Fruit fly (Drosophila melanogaster) whole organism, embryonic: ENCODE data around the gene Fas2.

ENCODE experiments used
- CG10462 ChIP-seq: fragments of 200-800 bp; sonication (Bioruptor generic); optimal IDR thresholded peaks from 2 replicates; lab custom pipeline; 2016; ENCODE audit warnings: missing biosample characterization, missing genetic modification characterization
- CG11504 ChIP-seq: fragments of 200-800 bp; sonication (Bioruptor generic); optimal IDR thresholded peaks from 3 replicates; lab custom pipeline; 2019; ENCODE audit warnings: missing biosample characterization, mild to moderate bottlenecking, missing genetic modification characterization, moderate library complexity
- CG11723 ChIP-seq: fragments of 200-800 bp; sonication (Bioruptor generic); optimal IDR thresholded peaks from 2 replicates; lab custom pipeline; 2017; ENCODE audit warnings: missing biosample characterization, mild to moderate bottlenecking, missing genetic modification characterization
- CG12391 ChIP-seq: fragments of 200-800 bp; sonication (Bioruptor generic); optimal IDR thresholded peaks from 3 replicates; lab custom pipeline; 2018; ENCODE audit warnings: missing biosample characterization, mild to moderate bottlenecking, missing genetic modification characterization, moderate library complexity
- CG12659 ChIP-seq: fragments of 200-800 bp; sonication (Bioruptor generic); optimal IDR thresholded peaks from 3 replicates; lab custom pipeline; 2017; ENCODE audit warnings: mild to moderate bottlenecking, missing biosample characterization, missing genetic modification reagents, missing genetic modification characterization
- CG14710 ChIP-seq: fragments of 200-800 bp; sonication (Bioruptor generic); optimal IDR thresholded peaks from 3 replicates; lab custom pipeline; 2019; ENCODE audit warnings: missing biosample characterization, mild to moderate bottlenecking, missing genetic modification characterization, moderate library complexity
- CG15269 ChIP-seq: fragments of 200-800 bp; sonication (Bioruptor generic); optimal IDR thresholded peaks from 2 replicates; lab custom pipeline; 2018; ENCODE audit warnings: missing biosample characterization, mild to moderate bottlenecking, missing genetic modification characterization, moderate library complexity
- CG17385 ChIP-seq: fragments of 200-800 bp; sonication (Bioruptor generic); optimal IDR thresholded peaks from 3 replicates; lab custom pipeline; 2018; ENCODE audit warnings: missing biosample characterization, mild to moderate bottlenecking, missing genetic modification characterization
- CG17568 ChIP-seq: fragments of 200-800 bp; sonication (Bioruptor generic); optimal IDR thresholded peaks from 2 replicates; lab custom pipeline; 2018; ENCODE audit warnings: missing biosample characterization, mild to moderate bottlenecking, missing genetic modification characterization, moderate library complexity
- CG18262 ChIP-seq: fragments of 200-800 bp; optimal IDR thresholded peaks from 3 replicates; lab custom pipeline; 2019; ENCODE audit warnings: missing biosample characterization, mild to moderate bottlenecking, missing genetic modification characterization, moderate library complexity
- CG2875 ChIP-seq: fragments of 200-800 bp; sonication (Bioruptor generic); optimal IDR thresholded peaks from 2 replicates; lab custom pipeline; 2017; ENCODE audit warnings: missing biosample characterization, mild to moderate bottlenecking, missing genetic modification characterization, missing genetic modification reagents
- CG31365 ChIP-seq: fragments of 200-800 bp; sonication (Bioruptor generic); optimal IDR thresholded peaks from 2 replicates; lab custom pipeline; 2018; ENCODE audit warnings: missing biosample characterization, mild to moderate bottlenecking, missing genetic modification characterization
- CG6683 ChIP-seq: fragments of 200-800 bp; sonication (Bioruptor generic); optimal IDR thresholded peaks from 2 replicates; lab custom pipeline; 2017; ENCODE audit warnings: missing biosample characterization, mild to moderate bottlenecking, missing genetic modification characterization, missing genetic modification reagents
- CG6813 ChIP-seq: fragments of 200-800 bp; sonication (Bioruptor generic); optimal IDR thresholded peaks from 2 replicates; lab custom pipeline; 2017; ENCODE audit warnings: missing biosample characterization, missing genetic modification characterization, mild to moderate bottlenecking, moderate library complexity, missing genetic modification reagents
- CG8281 ChIP-seq: fragments of 200-800 bp; sonication (Bioruptor generic); optimal IDR thresholded peaks from 2 replicates; lab custom pipeline; 2018; ENCODE audit warnings: missing biosample characterization, mild to moderate bottlenecking, missing genetic modification characterization, moderate library complexity
- CG8924 ChIP-seq: fragments of 200-800 bp; optimal IDR thresholded peaks from 3 replicates; lab custom pipeline; 2019; ENCODE audit warnings: missing biosample characterization, mild to moderate bottlenecking, missing genetic modification characterization, moderate library complexity
- CG9437 ChIP-seq: fragments of 200-800 bp; sonication (Bioruptor generic); optimal IDR thresholded peaks from 2 replicates; lab custom pipeline; 2018; ENCODE audit warnings: missing biosample characterization, mild to moderate bottlenecking, missing genetic modification characterization
- Doc3 ChIP-seq: fragments of 200-800 bp; sonication (Bioruptor generic); IDR thresholded peaks from 3 replicates; pipeline ENCODE4 v1.3.6; 2022; ENCODE audit warnings: missing biosample characterization, missing genetic modification characterization; ENCODE audit not compliant: partially characterized antibody
- Drgx ChIP-seq: fragments of 200-800 bp; sonication (Bioruptor generic); IDR thresholded peaks from 2 replicates; pipeline ENCODE4 v1.3.6; 2022; ENCODE audit warnings: missing biosample characterization, missing genetic modification characterization
- Fer3 ChIP-seq: fragments of 200-800 bp; sonication (Bioruptor generic); optimal IDR thresholded peaks from 2 replicates; lab custom pipeline; 2018; ENCODE audit warnings: missing biosample characterization, mild to moderate bottlenecking, missing genetic modification characterization, moderate library complexity
- HLH3B ChIP-seq: fragments of 200-800 bp; sonication (Bioruptor generic); IDR thresholded peaks from 2 replicates; pipeline ENCODE4 v1.3.6; 2022; ENCODE audit warnings: missing biosample characterization, missing genetic modification characterization
- Hr39 ChIP-seq: fragments of >200 bp; optimal IDR thresholded peaks from 2 replicates; lab custom pipeline; 2017
- Jarid2 ChIP-seq: fragments of 200-800 bp; sonication (Bioruptor generic); optimal IDR thresholded peaks from 3 replicates; lab custom pipeline; 2017; ENCODE audit warnings: mild to moderate bottlenecking, missing biosample characterization, missing genetic modification reagents, missing genetic modification characterization
- NC2β ChIP-seq: fragments of 200-800 bp; sonication (Bioruptor generic); optimal IDR thresholded peaks from 2 replicates; lab custom pipeline; 2016; ENCODE audit warnings: missing biosample characterization, missing genetic modification characterization
- Nf-YA ChIP-seq: fragments of 200-800 bp; sonication (Bioruptor generic); IDR thresholded peaks from 2 replicates; pipeline ENCODE4 v1.3.6; 2022; ENCODE audit warnings: missing biosample characterization, missing genetic modification characterization
- Poxn ChIP-seq: fragments of 200-800 bp; sonication (Bioruptor generic); IDR thresholded peaks from 2 replicates; pipeline ENCODE4 v1.3.6; 2022; ENCODE audit warnings: missing biosample characterization, missing genetic modification characterization
- bsh ChIP-seq, 2 experiments: fragments of 200-800 bp; sonication (Bioruptor generic); optimal IDR thresholded peaks; 2 replicates each; lab custom pipeline; 2017 to 2018; ENCODE audit warnings: mild to moderate bottlenecking in 2 of 2, missing biosample characterization in 2 of 2, missing genetic modification characterization in 2 of 2, moderate library complexity in 1 of 2
- cad ChIP-seq: fragments of >200 bp; optimal IDR thresholded peaks from 2 replicates; lab custom pipeline; 2017; ENCODE audit warnings: missing biosample characterization, missing genetic modification characterization
- cato ChIP-seq: fragments of 200-800 bp; sonication (Bioruptor generic); optimal IDR thresholded peaks from 2 replicates; lab custom pipeline; 2016; ENCODE audit warnings: missing biosample characterization, missing genetic modification characterization, borderline replicate concordance
- crol ChIP-seq: fragments of 200-800 bp; sonication (Bioruptor generic); IDR thresholded peaks from 2 replicates; pipeline ENCODE4 v1.3.6; 2022; ENCODE audit warnings: missing biosample characterization, missing genetic modification characterization
- cwo ChIP-seq: fragments of 200-800 bp; sonication (Bioruptor generic); optimal IDR thresholded peaks from 3 replicates; lab custom pipeline; 2017; ENCODE audit warnings: missing biosample characterization, missing genetic modification characterization, mild to moderate bottlenecking, moderate library complexity, missing genetic modification reagents
- fd64A ChIP-seq: fragments of 200-800 bp; sonication (Bioruptor generic); optimal IDR thresholded peaks from 3 replicates; lab custom pipeline; 2018; ENCODE audit warnings: missing biosample characterization, mild to moderate bottlenecking, missing genetic modification characterization
- grau ChIP-seq: fragments of 200-800 bp; optimal IDR thresholded peaks from 3 replicates; lab custom pipeline; 2019; ENCODE audit warnings: missing biosample characterization, mild to moderate bottlenecking, missing genetic modification characterization, moderate library complexity
- grn ChIP-seq: fragments of 200-800 bp; sonication (Bioruptor generic); optimal IDR thresholded peaks from 3 replicates; lab custom pipeline; 2017; ENCODE audit warnings: missing biosample characterization, missing genetic modification characterization
- her ChIP-seq: fragments of 200-800 bp; sonication (Bioruptor generic); optimal IDR thresholded peaks from 2 replicates; lab custom pipeline; 2016; ENCODE audit warnings: missing biosample characterization, missing genetic modification characterization
- hkb ChIP-seq, 2 experiments: fragments of 200-800 bp in 1 of 2; fragments of >200 bp in 1 of 2; sonication (Bioruptor generic) in 1 of 2; IDR thresholded peaks in 1 of 2; optimal IDR thresholded peaks in 1 of 2; 2 replicates each; pipeline versions ENCODE4 v1.3.6 to Lab custom; 2017 to 2022; ENCODE audit warnings: missing biosample characterization in 1 of 2, missing genetic modification characterization in 1 of 2
- kni ChIP-seq: fragments of 200-800 bp; sonication (Bioruptor generic); optimal IDR thresholded peaks from 3 replicates; lab custom pipeline; 2017; ENCODE audit warnings: mild to moderate bottlenecking, missing biosample characterization, missing genetic modification reagents, missing genetic modification characterization
- nom ChIP-seq: fragments of 200-800 bp; sonication (Bioruptor generic); optimal IDR thresholded peaks from 2 replicates; lab custom pipeline; 2017; ENCODE audit warnings: missing biosample characterization, missing genetic modification characterization, mild to moderate bottlenecking, moderate library complexity, missing genetic modification reagents
- oc ChIP-seq: fragments of 200-800 bp; sonication (Bioruptor generic); optimal IDR thresholded peaks from 2 replicates; lab custom pipeline; 2018; ENCODE audit warnings: missing biosample characterization, mild to moderate bottlenecking, missing genetic modification characterization, moderate library complexity
- row ChIP-seq: fragments of 200-800 bp; sonication (Bioruptor generic); IDR thresholded peaks from 3 replicates; pipeline ENCODE4 v1.3.6; 2022; ENCODE audit warnings: missing biosample characterization, missing genetic modification characterization
- sqz ChIP-seq: fragments of 200-800 bp; sonication (Bioruptor generic); optimal IDR thresholded peaks from 3 replicates; lab custom pipeline; 2018; ENCODE audit warnings: missing biosample characterization, mild to moderate bottlenecking, missing genetic modification characterization
- sug ChIP-seq: fragments of 200-800 bp; optimal IDR thresholded peaks from 2 replicates; lab custom pipeline; 2019; ENCODE audit warnings: missing biosample characterization, mild to moderate bottlenecking, missing genetic modification characterization, moderate library complexity
- twi ChIP-seq: fragments of 200-800 bp; optimal IDR thresholded peaks from 2 replicates; lab custom pipeline; 2019; ENCODE audit warnings: missing biosample characterization, mild to moderate bottlenecking, missing genetic modification characterization, moderate library complexity
- vnd ChIP-seq: fragments of 200-800 bp; sonication (Bioruptor generic); IDR thresholded peaks from 3 replicates; pipeline ENCODE4 v1.3.6; 2022; ENCODE audit warnings: missing biosample characterization, missing genetic modification characterization; ENCODE audit not compliant: partially characterized antibody
- vvl ChIP-seq: fragments of 200-800 bp; sonication (Bioruptor generic); IDR thresholded peaks from 2 replicates; pipeline ENCODE4 v1.3.6; 2022; ENCODE audit warnings: missing biosample characterization, missing genetic modification characterization
- z ChIP-seq: fragments of 200-800 bp; sonication (Bioruptor generic); IDR thresholded peaks from 3 replicates; pipeline ENCODE4 v1.3.6; 2022; ENCODE audit warnings: missing biosample characterization, missing genetic modification characterization
- zen ChIP-seq: fragments of 200-800 bp; sonication (Bioruptor generic); optimal IDR thresholded peaks from 3 replicates; lab custom pipeline; 2018; ENCODE audit warnings: missing biosample characterization, mild to moderate bottlenecking, missing genetic modification characterization, moderate library complexity

Gene Fas2

dm6 chrX:4203713-4204447, 2.0 kb downstream of the Fas2 start (continued):
- TF ChIP-seq CG31365 (tag; lab: Kevin White, UChicago): no peak
- peak in 1 of 2 experiments; percentile 5 for TF ChIP-seq bsh (GFP tag; optimal IDR thresholded peaks at IDR 0.05; lab: Kevin White, UChicago)
- no peak for TF ChIP-seq z (GFP tag; lab: Robert Waterston, UW)
- TF ChIP-seq vvl (GFP tag; lab: Robert Waterston, UW): peak; percentile 8; the same call in 1 of the 2 replicates
- no peak for TF ChIP-seq CG10462 (GFP tag; lab: Kevin White, UChicago)
- no peak for TF ChIP-seq vnd
- TF ChIP-seq CG11723 (GFP tag; lab: Kevin White, UChicago): no peak
- TF ChIP-seq NC2β (GFP tag; lab: Kevin White, UChicago): no peak
- TF ChIP-seq row: peak; percentile 43
- no peak for TF ChIP-seq CG18262 (tag; lab: Kevin White, UChicago)
- TF ChIP-seq Hr39 (lab: Kevin White, UChicago): no peak
- no peak for TF ChIP-seq CG12659
- peak; percentile 85 for TF ChIP-seq crol (GFP tag; lab: Robert Waterston, UW)
- TF ChIP-seq nom (GFP tag; lab: Kevin White, UChicago): peak; percentile 51
- TF ChIP-seq sqz: peak; percentile 47
- TF ChIP-seq Drgx (GFP tag; lab: Robert Waterston, UW): peak; percentile 31
- no peak for TF ChIP-seq CG9437 (GFP tag; lab: Kevin White, UChicago)
- TF ChIP-seq CG17568: no peak
- TF ChIP-seq CG8281 (tag; lab: Kevin White, UChicago): no peak
- TF ChIP-seq grau (tag; lab: Kevin White, UChicago): peak; percentile 47
- peak; percentile 59 for TF ChIP-seq grn (GFP tag; lab: Kevin White, UChicago)
- TF ChIP-seq cwo (GFP tag; lab: Kevin White, UChicago): no peak
- peak; percentile 25 for TF ChIP-seq kni (GFP tag; lab: Kevin White, UChicago)
- TF ChIP-seq cad (GFP tag; lab: Kevin White, UChicago): no peak

- TF ChIP-seq fd64A (GFP tag; lab: Kevin White, UChicago): peak; percentile 49
- TF ChIP-seq Fer3: peak; percentile 46
- peak; percentile 1 for TF ChIP-seq oc
- peak; percentile 39 for TF ChIP-seq CG11504 (tag; lab: Kevin White, UChicago)
- peak; percentile 43 for TF ChIP-seq CG17385
- peak; percentile 30 for TF ChIP-seq CG14710 (tag; lab: Kevin White, UChicago)
- no peak for TF ChIP-seq cato (GFP tag; lab: Kevin White, UChicago)
- no peak for TF ChIP-seq Poxn
- TF ChIP-seq CG15269 (tag; lab: Kevin White, UChicago): peak; percentile 41
- peak; percentile 4 for TF ChIP-seq her (GFP tag; lab: Kevin White, UChicago)
- TF ChIP-seq Nf-YA: no peak
- TF ChIP-seq CG6813 (GFP tag; lab: Kevin White, UChicago): peak; percentile 84
- peak; percentile 34 for TF ChIP-seq zen (tag; lab: Kevin White, UChicago)
- peak; percentile 6 for TF ChIP-seq CG12391 (tag; lab: Kevin White, UChicago)
- peak; percentile 32 for TF ChIP-seq CG2875
- peak; percentile 52 for TF ChIP-seq CG8924 (tag; lab: Kevin White, UChicago)
- TF ChIP-seq sug (tag; lab: Kevin White, UChicago): peak; percentile 52
- peak; percentile 8 for TF ChIP-seq Jarid2 (GFP tag; lab: Kevin White, UChicago)
- TF ChIP-seq Doc3: no peak
- peak; percentile 7; the same call in 1 of the 2 replicates for TF ChIP-seq HLH3B
- no peak for TF ChIP-seq hkb (optimal IDR thresholded peaks at IDR 0.05; lab: Kevin White, UChicago)
- TF ChIP-seq hkb (GFP tag; IDR thresholded peaks at IDR 0.05; lab: Robert Waterston, UW): peak; percentile 51; the same call in 1 of the 2 replicates
- TF ChIP-seq twi (tag; lab: Kevin White, UChicago): peak; percentile 32
- peak; percentile 7 for TF ChIP-seq CG6683
Observed at dm6 chrX:4202235-4202794, 3.6 kb downstream of the Fas2 start.
